Fruit fly (Drosophila melanogaster) whole organism, embryonic: ENCODE results near the gene LPCAT.
A peak's percentile ranks its signal among the peaks of the same experiment; 100 is the strongest.

Experiments
- Ada2b ChIP-seq: fragments of 200-800 bp; sonication (Bioruptor generic); IDR thresholded peaks from 2 replicates; pipeline ENCODE4 v1.3.6; 2022; ENCODE audit warnings: missing biosample characterization, missing genetic modification characterization
- Bdp1 ChIP-seq: fragments of 200-800 bp; sonication (Bioruptor generic); optimal IDR thresholded peaks from 3 replicates; lab custom pipeline; 2016; ENCODE audit warnings: missing biosample characterization, missing genetic modification characterization
- Bgb ChIP-seq: fragments of 200-800 bp; sonication (Bioruptor generic); IDR thresholded peaks from 2 replicates; pipeline ENCODE4 v1.3.6; 2022; ENCODE audit warnings: missing biosample characterization, missing genetic modification characterization; ENCODE audit not compliant: partially characterized antibody
- CG10274 ChIP-seq: fragments of 200-800 bp; sonication (Bioruptor generic); optimal IDR thresholded peaks from 3 replicates; lab custom pipeline; 2017; ENCODE audit warnings: missing biosample characterization, mild to moderate bottlenecking, missing genetic modification characterization
- CG10543 ChIP-seq: fragments of 200-800 bp; sonication (Bioruptor generic); optimal IDR thresholded peaks from 3 replicates; lab custom pipeline; 2017; ENCODE audit warnings: missing biosample characterization, mild to moderate bottlenecking, missing genetic modification characterization, moderate library complexity
- CG11085 ChIP-seq: fragments of 200-800 bp; sonication (Bioruptor generic); IDR thresholded peaks from 2 replicates; pipeline ENCODE4 v1.3.6; 2022; ENCODE audit warnings: missing biosample characterization, missing genetic modification characterization
- CG12071 ChIP-seq: fragments of 200-800 bp; sonication (Bioruptor generic); optimal IDR thresholded peaks from 3 replicates; lab custom pipeline; 2018; ENCODE audit warnings: missing biosample characterization, mild to moderate bottlenecking, missing genetic modification characterization
- CG12942 ChIP-seq: fragments of 200-800 bp; sonication (Bioruptor generic); optimal IDR thresholded peaks from 3 replicates; lab custom pipeline; 2016; ENCODE audit warnings: missing biosample characterization, missing genetic modification characterization
- CG13296 ChIP-seq: fragments of 200-800 bp; sonication (Bioruptor generic); optimal IDR thresholded peaks from 3 replicates; lab custom pipeline; 2018; ENCODE audit warnings: missing biosample characterization, mild to moderate bottlenecking, missing genetic modification characterization
- CG15514 ChIP-seq: fragments of 200-800 bp; sonication (Bioruptor generic); optimal IDR thresholded peaks from 3 replicates; lab custom pipeline; 2017; ENCODE audit warnings: missing biosample characterization, missing genetic modification characterization, mild to moderate bottlenecking, moderate library complexity, missing genetic modification reagents
- CG16863 ChIP-seq: fragments of 200-800 bp; sonication (Bioruptor generic); optimal IDR thresholded peaks from 3 replicates; lab custom pipeline; 2016; ENCODE audit warnings: missing biosample characterization, missing genetic modification characterization
- CG17385 ChIP-seq: fragments of 200-800 bp; sonication (Bioruptor generic); optimal IDR thresholded peaks from 3 replicates; lab custom pipeline; 2018; ENCODE audit warnings: missing biosample characterization, mild to moderate bottlenecking, missing genetic modification characterization
- CG17568 ChIP-seq: fragments of 200-800 bp; sonication (Bioruptor generic); optimal IDR thresholded peaks from 2 replicates; lab custom pipeline; 2018; ENCODE audit warnings: missing biosample characterization, mild to moderate bottlenecking, missing genetic modification characterization, moderate library complexity
- CG17829 ChIP-seq: fragments of 200-800 bp; optimal IDR thresholded peaks from 2 replicates; lab custom pipeline; 2019; ENCODE audit warnings: missing biosample characterization, mild to moderate bottlenecking, missing genetic modification characterization, moderate library complexity
- CG2116 ChIP-seq: fragments of 200-800 bp; sonication (Bioruptor generic); optimal IDR thresholded peaks from 3 replicates; lab custom pipeline; 2018; ENCODE audit warnings: missing biosample characterization, mild to moderate bottlenecking, missing genetic modification characterization
- CG32532 ChIP-seq: fragments of 200-800 bp; sonication (Bioruptor generic); IDR thresholded peaks from 2 replicates; pipeline ENCODE4 v1.3.6; 2022; ENCODE audit warnings: missing biosample characterization, missing genetic modification characterization
- CG3407 ChIP-seq: fragments of 200-800 bp; sonication (Bioruptor generic); optimal IDR thresholded peaks from 2 replicates; lab custom pipeline; 2018; ENCODE audit warnings: missing biosample characterization, mild to moderate bottlenecking, missing genetic modification characterization
- CG34376 ChIP-seq: fragments of 200-800 bp; sonication (Bioruptor generic); optimal IDR thresholded peaks from 2 replicates; lab custom pipeline; 2018; ENCODE audit warnings: missing biosample characterization, mild to moderate bottlenecking, missing genetic modification characterization
- CG4282 ChIP-seq: fragments of 200-800 bp; sonication (Bioruptor generic); optimal IDR thresholded peaks from 2 replicates; lab custom pipeline; 2016; ENCODE audit warnings: missing biosample characterization, missing genetic modification characterization
- CG6854 ChIP-seq: fragments of 200-800 bp; sonication (Bioruptor generic); optimal IDR thresholded peaks from 3 replicates; lab custom pipeline; 2017; ENCODE audit warnings: missing biosample characterization, mild to moderate bottlenecking, missing genetic modification characterization
- CG7556 ChIP-seq: fragments of 200-800 bp; sonication (Bioruptor generic); optimal IDR thresholded peaks from 2 replicates; lab custom pipeline; 2017; ENCODE audit warnings: missing biosample characterization, mild to moderate bottlenecking, missing genetic modification characterization
- CG8089 ChIP-seq: fragments of 200-800 bp; sonication (Bioruptor generic); optimal IDR thresholded peaks from 3 replicates; lab custom pipeline; 2016; ENCODE audit warnings: missing biosample characterization, missing genetic modification characterization
- CG8290 ChIP-seq, 3 experiments: fragments of 200-800 bp; sonication (Bioruptor generic); optimal IDR thresholded peaks; 2 replicates each; lab custom pipeline; 2016 to 2019; ENCODE audit warnings: missing biosample characterization in 3 of 3, missing genetic modification characterization in 3 of 3, mild to moderate bottlenecking in 2 of 3, moderate library complexity in 1 of 3
- CG9437 ChIP-seq: fragments of 200-800 bp; sonication (Bioruptor generic); optimal IDR thresholded peaks from 2 replicates; lab custom pipeline; 2018; ENCODE audit warnings: missing biosample characterization, mild to moderate bottlenecking, missing genetic modification characterization
- CrebB ChIP-seq: fragments of 200-800 bp; sonication (Bioruptor generic); optimal IDR thresholded peaks from 3 replicates; lab custom pipeline; 2018; ENCODE audit warnings: missing biosample characterization, mild to moderate bottlenecking, missing genetic modification characterization
- Dll ChIP-seq: fragments of 200-800 bp; sonication (Bioruptor generic); IDR thresholded peaks from 4 replicates; pipeline ENCODE4 v1.3.6; 2022; ENCODE audit warnings: missing biosample characterization, missing genetic modification characterization; ENCODE audit not compliant: partially characterized antibody
- E2f1 ChIP-seq: fragments of 200-800 bp; sonication (Bioruptor generic); IDR thresholded peaks from 2 replicates; pipeline ENCODE4 v1.3.6; 2022; ENCODE audit warnings: missing biosample characterization, missing genetic modification characterization
- H15 ChIP-seq: fragments of 200-800 bp; sonication (Bioruptor generic); IDR thresholded peaks from 3 replicates; pipeline ENCODE4 v1.3.6; 2022; ENCODE audit warnings: missing biosample characterization, missing genetic modification characterization
- Hr78 ChIP-seq, 2 experiments: fragments of 200-800 bp in 1 of 2; fragments of >200 bp in 1 of 2; sonication (Bioruptor generic) in 1 of 2; optimal IDR thresholded peaks; 2 replicates each; lab custom pipeline; 2017 to 2019; ENCODE audit warnings: missing biosample characterization in 2 of 2, missing genetic modification characterization in 2 of 2, mild to moderate bottlenecking in 1 of 2, moderate library complexity in 1 of 2
- PHDP ChIP-seq: fragments of 200-800 bp; sonication (Bioruptor generic); optimal IDR thresholded peaks from 3 replicates; lab custom pipeline; 2018; ENCODE audit warnings: missing biosample characterization, mild to moderate bottlenecking, missing genetic modification characterization, moderate library complexity
- Ptx1 ChIP-seq: fragments of 200-800 bp; sonication (Bioruptor generic); IDR thresholded peaks from 2 replicates; pipeline ENCODE4 v1.3.6; 2022; ENCODE audit warnings: missing biosample characterization, missing genetic modification characterization
- Rfx ChIP-seq: fragments of 200-800 bp; sonication (Bioruptor generic); IDR thresholded peaks from 2 replicates; pipeline ENCODE4 v1.3.6; 2022; ENCODE audit warnings: missing biosample characterization, missing genetic modification characterization
- Stat92E ChIP-seq, 3 experiments: fragments of >200 bp in 2 of 3; fragments of 200-800 bp in 1 of 3; sonication (Bioruptor generic) in 1 of 3; optimal IDR thresholded peaks; 2 replicates each; lab custom pipeline; 2017 to 2019; ENCODE audit warnings: missing biosample characterization in 3 of 3, missing genetic modification characterization in 3 of 3, mild to moderate bottlenecking in 1 of 3, moderate library complexity in 1 of 3
- cg ChIP-seq: fragments of 200-800 bp; sonication (Bioruptor generic); optimal IDR thresholded peaks from 3 replicates; lab custom pipeline; 2019; ENCODE audit warnings: missing biosample characterization, mild to moderate bottlenecking, missing genetic modification characterization, moderate library complexity
- chinmo ChIP-seq: fragments of 200-800 bp; sonication (Bioruptor generic); IDR thresholded peaks from 4 replicates; pipeline ENCODE4 v1.3.6; 2022; ENCODE audit warnings: missing biosample characterization, missing genetic modification characterization; ENCODE audit not compliant: partially characterized antibody
- ftz-f1 ChIP-seq: fragments of 200-800 bp; sonication (Bioruptor generic); optimal IDR thresholded peaks from 2 replicates; lab custom pipeline; 2016; ENCODE audit warnings: missing biosample characterization, missing genetic modification characterization
- grn ChIP-seq: fragments of 200-800 bp; sonication (Bioruptor generic); optimal IDR thresholded peaks from 3 replicates; lab custom pipeline; 2017; ENCODE audit warnings: missing biosample characterization, missing genetic modification characterization
- insv ChIP-seq, 2 experiments: fragments of 200-800 bp; sonication (Bioruptor generic); optimal IDR thresholded peaks; 3 replicates each; lab custom pipeline; 2016 to 2018; ENCODE audit warnings: missing biosample characterization in 2 of 2, missing genetic modification characterization in 2 of 2
- jumu ChIP-seq: fragments of 200-800 bp; sonication (Bioruptor generic); optimal IDR thresholded peaks from 3 replicates; lab custom pipeline; 2016; ENCODE audit warnings: missing biosample characterization, missing genetic modification characterization
- lilli ChIP-seq: fragments of 200-800 bp; sonication (Bioruptor generic); optimal IDR thresholded peaks from 3 replicates; lab custom pipeline; 2016; ENCODE audit warnings: missing biosample characterization, missing genetic modification characterization
- luna ChIP-seq: fragments of 200-800 bp; sonication (Bioruptor generic); optimal IDR thresholded peaks from 2 replicates; lab custom pipeline; 2016; ENCODE audit warnings: missing biosample characterization, missing genetic modification characterization
- mirr ChIP-seq: fragments of 200-800 bp; sonication (Bioruptor generic); optimal IDR thresholded peaks from 3 replicates; lab custom pipeline; 2018; ENCODE audit warnings: missing biosample characterization, mild to moderate bottlenecking, missing genetic modification characterization
- nau ChIP-seq: fragments of 200-800 bp; sonication (Bioruptor generic); optimal IDR thresholded peaks from 3 replicates; lab custom pipeline; 2017; ENCODE audit warnings: missing biosample characterization, mild to moderate bottlenecking, missing genetic modification characterization, missing genetic modification reagents
- onecut ChIP-seq: fragments of 200-800 bp; sonication (Bioruptor generic); IDR thresholded peaks from 2 replicates; pipeline ENCODE4 v1.3.6; 2022; ENCODE audit warnings: missing biosample characterization, missing genetic modification characterization
- pita ChIP-seq: fragments of 200-800 bp; sonication (Bioruptor generic); optimal IDR thresholded peaks from 2 replicates; lab custom pipeline; 2017; ENCODE audit warnings: missing biosample characterization, mild to moderate bottlenecking, missing genetic modification characterization
- sens ChIP-seq: fragments of 200-800 bp; sonication (Bioruptor generic); peaks from one replicate; lab custom pipeline; 2016; ENCODE audit warnings: missing biosample characterization, missing genetic modification characterization
- sqz ChIP-seq: fragments of 200-800 bp; sonication (Bioruptor generic); optimal IDR thresholded peaks from 3 replicates; lab custom pipeline; 2018; ENCODE audit warnings: missing biosample characterization, mild to moderate bottlenecking, missing genetic modification characterization
- stwl ChIP-seq: fragments of 200-800 bp; sonication (Bioruptor generic); optimal IDR thresholded peaks from 3 replicates; lab custom pipeline; 2018; ENCODE audit warnings: missing biosample characterization, mild to moderate bottlenecking, missing genetic modification characterization, moderate library complexity
- tap ChIP-seq: fragments of 200-800 bp; optimal IDR thresholded peaks from 3 replicates; lab custom pipeline; 2019; ENCODE audit warnings: missing biosample characterization, mild to moderate bottlenecking, missing genetic modification characterization, moderate library complexity
- unc-4 ChIP-seq: fragments of 200-800 bp; sonication (Bioruptor generic); IDR thresholded peaks from 2 replicates; pipeline ENCODE4 v1.3.6; 2022; ENCODE audit warnings: missing biosample characterization, missing genetic modification characterization; ENCODE audit not compliant: partially characterized antibody

The LPCAT gene

dm6 chrX:9581869-9582268 is 2.1 kb upstream of the LPCAT start (continued):
- TF ChIP-seq chinmo (peak; percentile 79; the same call in 1 of the 4 replicates), CG10274 (GFP tag; lab: Kevin White, UChicago) (no peak), CG10543 (peak; percentile 42), CG12071 (no peak), Rfx (no peak), unc-4 (peak; percentile 39; the same call in 1 of the 2 replicates), E2f1 (GFP tag; lab: Robert Waterston, UW) (no peak), CG32532 (0 out of 2 replicates have a peak, but pooled peaks have one; percentile 19), Ptx1 (no peak), CG8290 (GFP tag; optimal IDR thresholded peaks at IDR 0.05; lab: Kevin White, UChicago) (no peak), CG8290 (tag; optimal IDR thresholded peaks at IDR 0.05; lab: Kevin White, UChicago) (peak in 1 of 2 experiments; percentile 11), CG4282 (GFP tag; lab: Kevin White, UChicago) (no peak), CG13296 (no peak), CG16863 (GFP tag; lab: Kevin White, UChicago) (no peak), lilli (GFP tag; lab: Kevin White, UChicago) (no peak), CG6854 (GFP tag; lab: Kevin White, UChicago) (no peak), pita (GFP tag; lab: Kevin White, UChicago) (no peak), CG8089 (GFP tag; lab: Kevin White, UChicago) (no peak), Bgb (peak; percentile 30; the same call in 1 of the 2 replicates), Hr78 (GFP tag; optimal IDR thresholded peaks at IDR 0.05; lab: Kevin White, UChicago) (peak in 1 of 2 experiments; percentile 39), CG12942 (GFP tag; lab: Kevin White, UChicago) (no peak), PHDP (no peak), CrebB (tag; lab: Kevin White, UChicago) (peak; percentile 19), CG17385 (GFP tag; lab: Kevin White, UChicago) (no peak), luna (GFP tag; lab: Kevin White, UChicago) (no peak), jumu (GFP tag; lab: Kevin White, UChicago) (no peak), onecut (GFP tag; lab: Robert Waterston, UW) (peak; percentile 98), Dll (no peak), CG11085 (GFP tag; lab: Robert Waterston, UW) (no peak), Ada2b (GFP tag; lab: Robert Waterston, UW) (no peak), sens (peak; percentile 54), CG15514 (peak; percentile 32), ftz-f1 (no peak), CG17568 (no peak), cg (peak; percentile 95), CG17829 (tag; lab: Kevin White, UChicago) (no peak), Stat92E (GFP tag; optimal IDR thresholded peaks at IDR 0.05; lab: Kevin White, UChicago) (no peak), grn (GFP tag; lab: Kevin White, UChicago) (no peak), sqz (GFP tag; lab: Kevin White, UChicago) (no peak), CG9437 (no peak), tap (no peak), CG7556 (GFP tag; lab: Kevin White, UChicago) (no peak), CG2116 (GFP tag; lab: Kevin White, UChicago) (peak; percentile 2), mirr (GFP tag; lab: Kevin White, UChicago) (peak; percentile 37), Bdp1 (GFP tag; lab: Kevin White, UChicago) (no peak), H15 (GFP tag; lab: Robert Waterston, UW) (no peak), nau (peak; percentile 28), stwl (no peak), CG3407 (GFP tag; lab: Kevin White, UChicago) (no peak), CG34376 (GFP tag; lab: Kevin White, UChicago) (peak; percentile 27), insv (GFP tag; optimal IDR thresholded peaks at IDR 0.05; lab: Kevin White, UChicago) (no peak)
